Fruit fly (Drosophila melanogaster) S2 (cell line): ENCODE measurements around the gene CG13984.

Experiments used
- CG8478 ChIP-seq: fragments of >200 bp; optimal IDR thresholded peaks from 2 replicates; lab custom pipeline; 2018
- CTCF ChIP-seq, 2 experiments: fragments of >200 bp; optimal IDR thresholded peaks; 2 replicates each; lab custom pipeline; 2018

- no peak for TF ChIP-seq CTCF (optimal IDR thresholded peaks at IDR 0.05; lab: Kevin White, UChicago)
- TF ChIP-seq CG8478 (lab: Kevin White, UChicago): no peak
These were observed 10.4 kb downstream of the CG13984 start for dm6 chr2L:6319068-6319467.
